Worm (Caenorhabditis elegans): ENCODE measurements around the gene otpl-1.
"Not testable (repeated sequence)": the region's sequence is repeated elsewhere in the genome, so short reads cannot be mapped to it uniquely, and the experiment has no call there.

otpl-1 gene

DNA sequence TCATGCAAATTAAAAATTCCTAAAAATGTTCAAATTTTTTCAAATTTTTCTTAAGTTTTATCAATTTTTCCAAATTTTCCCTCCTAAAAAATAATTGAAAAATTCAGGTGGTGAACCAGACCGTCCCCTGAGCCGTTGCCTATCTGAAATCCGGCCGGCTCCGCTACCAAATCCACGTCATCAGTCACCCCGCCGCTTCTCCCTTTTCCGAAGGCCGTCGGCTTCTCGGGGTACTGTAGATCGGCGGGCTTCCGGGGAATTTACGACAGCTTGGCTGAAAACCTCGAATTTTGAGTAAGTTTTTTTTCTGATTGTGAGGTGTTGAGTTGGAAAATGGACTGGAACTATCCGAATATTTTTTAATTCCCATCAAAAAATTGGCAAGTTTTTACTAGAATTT is 1.8 kb downstream of the otpl-1 start:
- TF ChIP-seq aly-1 (tag; optimal IDR thresholded peaks at IDR 0.05) (no peak), tra-4 (tag; optimal IDR thresholded peaks at IDR 0.05) (no peak), ama-1 (optimal IDR thresholded peaks at IDR 0.05) (no peak), scrt-1 (GFP tag; IDR thresholded peaks at IDR 0.05) (no peak), hmbx-1 (tag; optimal IDR thresholded peaks at IDR 0.05) (no peak), hnd-1 (tag; optimal IDR thresholded peaks at IDR 0.05) (no peak), tbx-11 (GFP tag; IDR thresholded peaks at IDR 0.05) (no peak), F13C5.2 (tag; optimal IDR thresholded peaks at IDR 0.05) (no peak), tbx-37 (GFP tag; conservative IDR thresholded peaks at IDR 0.05) (no peak), hmg-4 (GFP tag; optimal IDR thresholded peaks at IDR 0.05) (no peak), ceh-13 (GFP tag; optimal IDR thresholded peaks at IDR 0.05) (no peak), B0310.2 (tag; optimal IDR thresholded peaks at IDR 0.05) (no peak), ceh-36 (tag; optimal IDR thresholded peaks at IDR 0.05) (no peak), ets-7 (tag; optimal IDR thresholded peaks at IDR 0.05) (no peak)

- TF ChIP-seq ceh-36 (tag; optimal IDR thresholded peaks at IDR 0.05) (no peak), pes-1 (GFP tag; IDR thresholded peaks at IDR 0.05) (no peak)
Measured at ce11 chrIV:3578155-3578554, 9.4 kb downstream of the otpl-1 start, which contains the start of gene Y37E11B.2. Gene Y37E11B.2, plus strand, starts transcription at chrIV:3578455.

DNA sequence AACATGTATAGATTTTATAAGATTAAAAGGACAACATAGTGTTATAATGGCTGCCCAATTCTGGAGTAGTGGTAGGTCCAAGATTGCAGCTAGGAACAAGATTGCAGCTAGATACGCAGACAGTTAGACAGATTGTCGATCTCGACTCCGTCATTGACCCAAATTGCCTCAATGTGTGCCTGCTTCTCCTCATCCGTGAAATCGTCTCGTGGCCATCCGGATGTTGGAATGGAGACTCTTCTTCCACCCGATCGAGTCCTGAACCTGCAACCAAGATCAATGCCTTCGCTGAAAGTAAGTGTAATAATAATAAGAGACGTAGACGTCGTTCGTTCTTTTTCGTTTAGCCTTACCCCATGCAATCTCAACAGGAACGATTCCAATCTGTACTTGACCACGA is 9.9 kb downstream of the otpl-1 start:
- TF ChIP-seq hmg-4 (GFP tag; optimal IDR thresholded peaks at IDR 0.05), result no peak
- no peak for TF ChIP-seq B0310.2 (tag; optimal IDR thresholded peaks at IDR 0.05)
- TF ChIP-seq ceh-13 (GFP tag; optimal IDR thresholded peaks at IDR 0.05), result no peak
- no peak for TF ChIP-seq hmbx-1 (tag; optimal IDR thresholded peaks at IDR 0.05)
- no peak for TF ChIP-seq flt-1 (GFP tag; IDR thresholded peaks at IDR 0.05)
- TF ChIP-seq scrt-1 (GFP tag; IDR thresholded peaks at IDR 0.05), result no peak
- TF ChIP-seq hnd-1 (tag; optimal IDR thresholded peaks at IDR 0.05), result no peak
- no peak for TF ChIP-seq ceh-36 (tag; optimal IDR thresholded peaks at IDR 0.05)
- TF ChIP-seq pes-1 (GFP tag; IDR thresholded peaks at IDR 0.05), result no peak
- TF ChIP-seq tbx-11 (GFP tag; IDR thresholded peaks at IDR 0.05), result no peak
- TF ChIP-seq ama-1 (optimal IDR thresholded peaks at IDR 0.05), result no peak
- TF ChIP-seq aly-1 (tag; optimal IDR thresholded peaks at IDR 0.05), result no peak
- no peak for TF ChIP-seq sea-1 (GFP tag; conservative IDR thresholded peaks at IDR 0.05)
- no peak for TF ChIP-seq tbx-37 (GFP tag; conservative IDR thresholded peaks at IDR 0.05)
- TF ChIP-seq ets-7 (tag; optimal IDR thresholded peaks at IDR 0.05), result no peak
- TF ChIP-seq tra-4 (tag; optimal IDR thresholded peaks at IDR 0.05), result no peak
- no peak for TF ChIP-seq F13C5.2 (tag; optimal IDR thresholded peaks at IDR 0.05)

- TF ChIP-seq tra-4 (tag; optimal IDR thresholded peaks at IDR 0.05) (no peak), ceh-13 (GFP tag; optimal IDR thresholded peaks at IDR 0.05) (no peak), hmg-4 (GFP tag; optimal IDR thresholded peaks at IDR 0.05) (no peak), tbx-11 (GFP tag; IDR thresholded peaks at IDR 0.05) (no peak), ets-7 (tag; optimal IDR thresholded peaks at IDR 0.05) (no peak), B0310.2 (tag; optimal IDR thresholded peaks at IDR 0.05) (no peak), ceh-36 (tag; optimal IDR thresholded peaks at IDR 0.05) (no peak), scrt-1 (GFP tag; IDR thresholded peaks at IDR 0.05) (no peak), F13C5.2 (tag; optimal IDR thresholded peaks at IDR 0.05) (no peak), flt-1 (GFP tag; IDR thresholded peaks at IDR 0.05) (no peak), aly-1 (tag; optimal IDR thresholded peaks at IDR 0.05) (no peak), tbx-37 (GFP tag; conservative IDR thresholded peaks at IDR 0.05) (no peak), ama-1 (optimal IDR thresholded peaks at IDR 0.05) (no peak), hmbx-1 (tag; optimal IDR thresholded peaks at IDR 0.05) (no peak)
Measured at ce11 chrIV:3579477-3579975, 10.7 kb downstream of the otpl-1 start, which contains the start of gene Y37E11B.1. Gene Y37E11B.1, plus strand, starts transcription at chrIV:3579621.

DNA sequence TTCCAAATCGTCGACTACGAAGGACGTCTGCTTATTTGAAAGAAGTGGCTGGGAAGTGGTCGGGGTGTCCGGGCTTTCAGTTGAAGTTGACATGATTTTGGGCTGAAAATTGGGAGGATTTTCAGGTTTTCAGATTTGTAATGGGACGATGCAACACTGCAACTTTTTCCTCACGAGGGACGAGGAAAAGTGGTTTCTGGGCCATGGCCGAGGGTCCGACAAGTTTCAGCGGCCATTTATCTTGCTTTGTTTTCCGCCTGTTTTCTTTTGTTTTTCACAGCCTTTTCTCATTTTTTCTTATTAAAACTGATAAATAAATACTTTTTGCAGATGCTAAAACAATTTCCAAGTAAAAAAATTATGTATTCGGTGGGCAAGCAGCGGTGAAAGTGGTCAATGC is 14.0 kb downstream of the otpl-1 start, which contains the start of gene blos-7:
Gene blos-7 (minus strand): TSS at position 101 of the 400 bp plus-strand sequence.
- not testable (repeated sequence) for TF ChIP-seq tbx-37 (GFP tag; conservative IDR thresholded peaks at IDR 0.05); hmbx-1 (tag; optimal IDR thresholded peaks at IDR 0.05); B0310.2 (tag; optimal IDR thresholded peaks at IDR 0.05)

DNA sequence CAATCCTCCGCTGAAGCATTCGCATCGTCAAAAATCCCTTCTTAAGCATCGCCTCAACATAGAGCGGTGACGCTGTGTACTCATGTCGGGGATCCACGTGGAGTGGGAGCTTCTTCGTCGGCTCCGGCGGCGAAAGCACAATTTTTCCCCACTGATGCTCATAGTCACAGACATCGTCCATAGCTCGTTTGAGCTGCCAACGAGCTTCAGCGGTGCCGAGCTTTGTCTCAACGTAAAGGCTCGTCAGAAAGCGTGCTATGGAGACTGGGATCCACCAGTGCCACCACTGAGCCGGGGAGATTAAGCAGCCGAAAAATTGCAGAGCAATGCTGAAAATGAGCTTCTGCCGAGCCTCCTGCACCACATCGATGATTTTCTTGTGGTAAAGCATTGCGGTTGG is 22.0 kb downstream of the otpl-1 start:
- TF ChIP-seq sea-1 (GFP tag; conservative IDR thresholded peaks at IDR 0.05), result no peak
- TF ChIP-seq ceh-13 (GFP tag; optimal IDR thresholded peaks at IDR 0.05), result no peak

DNA sequence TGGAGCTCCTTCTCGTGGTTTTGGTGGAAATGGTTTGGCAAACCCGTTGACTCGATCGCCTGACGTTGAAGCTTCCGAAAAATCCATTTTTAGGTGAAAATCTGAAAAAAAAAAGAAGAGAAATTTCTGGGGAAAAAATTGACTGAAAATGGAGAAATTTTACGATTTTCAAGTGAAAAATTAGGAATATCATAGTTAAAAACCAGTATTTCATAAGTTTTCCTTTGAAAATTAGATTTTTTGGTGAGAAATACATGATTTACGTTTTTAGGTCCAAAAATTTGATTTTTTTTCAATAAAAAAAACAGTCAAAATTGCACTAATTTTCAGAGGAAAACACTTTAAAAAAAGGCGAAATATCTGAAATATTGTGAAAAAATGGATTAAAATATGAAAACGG is 24.7 kb downstream of the otpl-1 start, which contains the start of gene taf-2:
Gene taf-2 (minus strand): TSS at position 101 of the 400 bp plus-strand sequence.
- no peak for TF ChIP-seq tbx-11 (GFP tag; IDR thresholded peaks at IDR 0.05)
- TF ChIP-seq aly-1 (tag; optimal IDR thresholded peaks at IDR 0.05), result no peak
- TF ChIP-seq hmg-4 (GFP tag; optimal IDR thresholded peaks at IDR 0.05), result no peak
- no peak for TF ChIP-seq ets-7 (tag; optimal IDR thresholded peaks at IDR 0.05)
- no peak for TF ChIP-seq tra-4 (tag; optimal IDR thresholded peaks at IDR 0.05)
- no peak for TF ChIP-seq ama-1 (optimal IDR thresholded peaks at IDR 0.05)
- TF ChIP-seq hnd-1 (tag; optimal IDR thresholded peaks at IDR 0.05), result no peak

- TF ChIP-seq tbx-37 (GFP tag; conservative IDR thresholded peaks at IDR 0.05) (no peak), sea-1 (GFP tag; conservative IDR thresholded peaks at IDR 0.05) (no peak), ceh-13 (GFP tag; optimal IDR thresholded peaks at IDR 0.05) (no peak), flt-1 (GFP tag; IDR thresholded peaks at IDR 0.05) (no peak), aly-1 (tag; optimal IDR thresholded peaks at IDR 0.05) (no peak), B0310.2 (tag; optimal IDR thresholded peaks at IDR 0.05) (no peak), ets-7 (tag; optimal IDR thresholded peaks at IDR 0.05) (no peak), hnd-1 (tag; optimal IDR thresholded peaks at IDR 0.05) (no peak), ama-1 (optimal IDR thresholded peaks at IDR 0.05) (no peak)
Measured at ce11 chrIV:3597356-3597755, 28.6 kb downstream of the otpl-1 start.
